Worm (Caenorhabditis elegans): ENCODE results near the gene mex-1.

DNA sequence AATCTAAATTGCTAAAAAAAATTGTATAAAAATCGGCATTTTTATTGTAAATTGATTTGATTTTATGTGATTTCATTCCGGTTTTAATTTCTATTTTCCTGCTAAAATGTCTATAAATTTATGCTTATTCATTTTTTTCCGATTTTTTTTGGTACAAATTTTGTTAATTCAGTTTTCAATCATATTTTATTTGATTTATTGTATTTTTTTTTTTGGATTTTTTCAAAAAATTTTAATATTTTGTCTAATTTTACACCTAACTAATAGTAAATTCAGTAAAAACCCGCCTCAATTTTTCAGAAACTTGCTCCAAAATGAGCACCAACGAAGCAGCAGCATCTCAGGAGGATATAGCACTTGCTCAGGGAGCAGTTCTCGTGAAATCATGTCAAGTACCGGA lies 24.3 kb downstream of the mex-1 start, which contains the start of gene dhps-1:
- no peak for TF ChIP-seq ceh-62 (tag; optimal IDR thresholded peaks at IDR 0.05)
- no peak for TF ChIP-seq unc-62 (GFP tag; optimal IDR thresholded peaks at IDR 0.05 in 1 of 2)
- TF ChIP-seq unc-62 (tag; optimal IDR thresholded peaks at IDR 0.05): no peak
- no peak for TF ChIP-seq nhr-28 (tag; optimal IDR thresholded peaks at IDR 0.05)
- no peak for TF ChIP-seq ztf-11 (tag; optimal IDR thresholded peaks at IDR 0.05)

All from whole organism, L4 larva.